Worm (Caenorhabditis elegans): ENCODE data around the gene ugt-59.
A peak's percentile ranks its signal among the peaks of the same experiment; 100 is the strongest.

ugt-59 gene

DNA sequence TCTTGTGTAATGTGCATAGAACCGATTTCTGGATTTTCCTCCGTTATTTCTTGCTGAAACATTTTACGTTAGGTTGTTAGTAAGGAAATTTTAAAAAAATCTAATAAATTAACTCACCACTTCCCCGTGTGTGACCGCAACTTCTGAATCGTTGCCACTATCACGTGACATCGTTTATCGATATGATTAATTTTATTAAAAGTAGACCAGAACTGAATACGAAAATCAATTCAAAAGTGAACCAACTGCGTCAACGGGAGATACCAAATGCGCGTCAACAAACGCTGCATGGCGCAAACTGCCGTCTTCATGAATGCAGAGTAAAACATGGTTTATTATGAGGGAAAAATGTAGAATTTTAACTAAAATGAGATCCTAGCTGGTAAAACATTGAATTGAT is 5.6 kb downstream of the ugt-59 start, which contains the start of gene sir-2.1:
Gene sir-2.1, minus strand, starts transcription at position 212 of the 400 bp plus-strand sequence.
- TF ChIP-seq fkh-10 (GFP tag; optimal IDR thresholded peaks at IDR 0.05) (no peak), lin-39 (tag; optimal IDR thresholded peaks at IDR 0.05) (peak; percentile 27), unc-39 (tag; optimal IDR thresholded peaks at IDR 0.05) (no peak), nhr-12 (tag; optimal IDR thresholded peaks at IDR 0.05) (no peak), mdl-1 (tag; optimal IDR thresholded peaks at IDR 0.05) (no peak), lsy-12 (tag; optimal IDR thresholded peaks at IDR 0.05) (peak; percentile 54), ceh-28 (tag; optimal IDR thresholded peaks at IDR 0.05) (peak; percentile 31), nhr-11 (tag; optimal IDR thresholded peaks at IDR 0.05) (no peak), nhr-43 (tag; optimal IDR thresholded peaks at IDR 0.05; ENCODE audit: poor library complexity, severe bottlenecking) (peak; percentile 13), nfya-1 (tag; optimal IDR thresholded peaks at IDR 0.05; ENCODE audit: insufficient read depth) (peak; percentile 26), ceh-16 (tag; optimal IDR thresholded peaks at IDR 0.05) (no peak), nhr-28 (tag; optimal IDR thresholded peaks at IDR 0.05) (no peak), nhr-23 (tag; optimal IDR thresholded peaks at IDR 0.05) (peak; percentile 55), ama-1 (optimal IDR thresholded peaks at IDR 0.05) (peak; percentile 59), fos-1 (tag; optimal IDR thresholded peaks at IDR 0.05) (no peak), pha-4 (tag; optimal IDR thresholded peaks at IDR 0.05) (peak; percentile 47), elt-2 (tag; optimal IDR thresholded peaks at IDR 0.05) (peak; percentile 32), snpc-4 (tag; optimal IDR thresholded peaks at IDR 0.05) (peak; percentile 33), sea-2 (GFP tag; optimal IDR thresholded peaks at IDR 0.05) (no peak), aly-2 (tag; optimal IDR thresholded peaks at IDR 0.05) (no peak), lin-15B (tag; optimal IDR thresholded peaks at IDR 0.05) (peak; percentile 58), ztf-11 (tag; optimal IDR thresholded peaks at IDR 0.05) (no peak), jun-1 (tag; optimal IDR thresholded peaks at IDR 0.05) (peak; percentile 2), elt-3 (tag; optimal IDR thresholded peaks at IDR 0.05) (no peak), nhr-67 (tag; optimal IDR thresholded peaks at IDR 0.05) (no peak), skn-1 (tag; optimal IDR thresholded peaks at IDR 0.05) (no peak), nhr-25 (tag; optimal IDR thresholded peaks at IDR 0.05) (peak; percentile 9), nhr-77 (tag; optimal IDR thresholded peaks at IDR 0.05) (no peak), zag-1 (tag; optimal IDR thresholded peaks at IDR 0.05) (no peak)

DNA sequence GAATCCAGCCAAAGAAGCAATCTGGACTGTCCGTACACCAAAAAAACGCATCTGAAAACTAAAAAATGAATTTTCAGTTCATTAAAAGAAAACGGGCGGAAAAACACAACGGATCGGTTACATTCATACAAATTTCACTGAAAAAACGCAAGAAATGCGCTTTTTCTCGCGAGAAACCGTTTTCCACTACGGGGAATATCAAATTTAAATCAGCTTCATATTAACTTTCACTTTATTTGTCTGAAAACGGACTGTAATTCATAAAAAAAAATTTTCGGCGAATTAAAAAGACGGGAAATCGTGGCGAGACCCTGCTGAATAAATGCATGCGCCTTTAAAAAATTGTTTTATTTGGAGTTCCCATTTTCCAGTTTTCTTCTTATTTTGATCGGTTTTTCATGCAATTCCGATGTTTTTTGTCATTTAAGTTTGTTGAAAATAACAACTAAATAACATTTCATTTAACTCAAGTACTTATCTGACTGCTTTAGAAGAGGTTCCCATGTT is 7.4 kb downstream of the ugt-59 start, which contains the start of gene pges-2:
Gene pges-2, minus strand, starts transcription at position 51 of the 507 bp plus-strand sequence.
- TF ChIP-seq nfya-1 (tag; optimal IDR thresholded peaks at IDR 0.05; ENCODE audit: insufficient read depth), result peak; percentile 43
- TF ChIP-seq pha-4 (tag; optimal IDR thresholded peaks at IDR 0.05), result peak; percentile 36
- TF ChIP-seq lin-15B (tag; optimal IDR thresholded peaks at IDR 0.05), result peak; percentile 40
- TF ChIP-seq ceh-16 (tag; optimal IDR thresholded peaks at IDR 0.05), result no peak
- peak; percentile 3 for TF ChIP-seq snpc-4 (tag; optimal IDR thresholded peaks at IDR 0.05)
- no peak for TF ChIP-seq ztf-4 (tag; optimal IDR thresholded peaks at IDR 0.05)
- TF ChIP-seq sea-2 (GFP tag; optimal IDR thresholded peaks at IDR 0.05), result no peak
- TF ChIP-seq pqm-1 (tag; optimal IDR thresholded peaks at IDR 0.05), result peak; percentile 35
- peak; percentile 42 for TF ChIP-seq hmg-11 (tag; optimal IDR thresholded peaks at IDR 0.05)

DNA sequence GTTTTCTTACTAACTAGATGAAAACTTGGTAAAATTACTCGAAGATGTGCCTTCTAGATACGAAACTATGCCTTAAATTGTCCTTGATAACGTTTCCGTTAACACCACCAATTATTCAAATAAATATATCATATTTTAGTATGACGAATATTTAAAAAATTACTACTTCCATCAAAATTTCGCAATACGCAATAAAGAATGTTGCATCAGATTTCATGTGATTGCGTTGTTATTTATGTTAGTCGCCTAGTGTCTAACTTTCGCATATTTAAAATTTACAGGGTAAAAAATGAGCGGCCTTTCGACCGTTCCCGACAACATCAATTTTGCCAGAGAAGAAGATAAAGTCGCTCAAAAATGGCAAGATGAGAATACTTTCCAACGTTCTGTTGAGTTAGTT is 7.9 kb downstream of the ugt-59 start, which contains the start of gene iars-1:
Gene iars-1, plus strand, starts transcription at position 276 of the 400 bp plus-strand sequence.
- no peak for TF ChIP-seq nhr-77 (tag; optimal IDR thresholded peaks at IDR 0.05)
- no peak for TF ChIP-seq nfya-1 (tag; optimal IDR thresholded peaks at IDR 0.05; ENCODE audit: insufficient read depth)
- TF ChIP-seq ceh-9 (tag; optimal IDR thresholded peaks at IDR 0.05), result no peak
- no peak for TF ChIP-seq skn-1 (tag; optimal IDR thresholded peaks at IDR 0.05)
- TF ChIP-seq mdl-1 (tag; optimal IDR thresholded peaks at IDR 0.05), result no peak

DNA sequence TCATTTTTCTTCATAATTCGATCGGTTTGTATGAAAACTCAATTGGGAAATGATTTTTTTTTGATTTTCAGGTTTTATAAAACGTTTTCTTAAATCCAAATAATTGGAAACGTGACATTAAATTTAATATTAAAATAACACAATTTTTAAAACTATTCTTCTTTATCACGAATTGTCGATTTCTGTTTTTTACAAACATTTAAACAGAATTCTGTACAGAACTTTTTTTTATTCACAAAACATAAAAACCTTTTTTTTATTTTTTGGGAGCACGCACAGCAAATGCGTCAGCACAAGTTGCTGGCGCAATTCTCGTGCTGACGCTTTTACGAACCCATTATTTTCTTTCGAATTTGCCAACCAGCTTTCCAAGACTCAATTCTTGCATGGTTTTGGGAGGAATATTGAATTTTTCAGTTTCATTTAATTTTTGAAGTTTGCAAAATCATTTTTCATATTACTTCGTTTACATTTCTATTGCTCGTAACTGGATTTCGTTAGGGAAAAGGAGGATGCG is 13.4 kb downstream of the ugt-59 start, which contains the start of gene mpz-5:
Gene mpz-5, minus strand, starts transcription at position 51 of the 517 bp plus-strand sequence.
- TF ChIP-seq pqm-1 (tag; optimal IDR thresholded peaks at IDR 0.05) (peak; percentile 23), nhr-25 (tag; optimal IDR thresholded peaks at IDR 0.05) (peak; percentile 25), nhr-43 (tag; optimal IDR thresholded peaks at IDR 0.05; ENCODE audit: poor library complexity, severe bottlenecking) (no peak), ceh-28 (tag; optimal IDR thresholded peaks at IDR 0.05) (peak; percentile 47), zag-1 (tag; optimal IDR thresholded peaks at IDR 0.05) (no peak), nhr-12 (tag; optimal IDR thresholded peaks at IDR 0.05) (no peak), nfya-1 (tag; optimal IDR thresholded peaks at IDR 0.05; ENCODE audit: insufficient read depth) (peak; percentile 72), nhr-77 (tag; optimal IDR thresholded peaks at IDR 0.05) (peak; percentile 19), lin-15B (tag; optimal IDR thresholded peaks at IDR 0.05) (peak; percentile 67), elt-2 (tag; optimal IDR thresholded peaks at IDR 0.05) (peak; percentile 20), nhr-67 (tag; optimal IDR thresholded peaks at IDR 0.05) (no peak), snpc-4 (tag; optimal IDR thresholded peaks at IDR 0.05) (peak; percentile 60), egl-5 (tag; optimal IDR thresholded peaks at IDR 0.05) (peak; percentile 91), jun-1 (tag; optimal IDR thresholded peaks at IDR 0.05) (peak; percentile 19), nhr-23 (tag; optimal IDR thresholded peaks at IDR 0.05) (peak; percentile 77), tbx-2 (tag; optimal IDR thresholded peaks at IDR 0.05) (peak; percentile 51), ZK546.5 (tag; optimal IDR thresholded peaks at IDR 0.05) (no peak), R02D3.7 (tag; optimal IDR thresholded peaks at IDR 0.05) (peak; percentile 13), hmg-11 (tag; optimal IDR thresholded peaks at IDR 0.05) (peak; percentile 78), nhr-11 (tag; optimal IDR thresholded peaks at IDR 0.05) (no peak), lsy-12 (tag; optimal IDR thresholded peaks at IDR 0.05) (peak; percentile 42), pha-4 (tag; optimal IDR thresholded peaks at IDR 0.05) (peak; percentile 86)

Measured in whole organism, L3 larva.